Worm (Caenorhabditis elegans): ENCODE measurements around the gene C54D10.5.

- TF ChIP-seq nhr-11 (tag; optimal IDR thresholded peaks at IDR 0.05) (no peak), C16A3.4 (tag; optimal IDR thresholded peaks at IDR 0.05) (no peak), unc-86 (tag; optimal IDR thresholded peaks at IDR 0.05) (no peak), ets-5 (GFP tag; IDR thresholded peaks at IDR 0.05) (no peak), nhr-77 (tag; optimal IDR thresholded peaks at IDR 0.05) (no peak), F16B12.6 (tag; optimal IDR thresholded peaks at IDR 0.05) (no peak), jun-1 (tag; optimal IDR thresholded peaks at IDR 0.05) (no peak), lin-15B (tag; optimal IDR thresholded peaks at IDR 0.05) (no peak), ceh-8 (GFP tag; optimal IDR thresholded peaks at IDR 0.05) (no peak), mep-1 (tag; optimal IDR thresholded peaks at IDR 0.05) (no peak), zip-4 (GFP tag; optimal IDR thresholded peaks at IDR 0.05) (no peak), lin-13 (GFP tag; optimal IDR thresholded peaks at IDR 0.05) (no peak)
Observed at ce11 chrV:12460583-12460982, 31.4 kb downstream of the C54D10.5 start.

All from whole organism, L1 larva.